Fruit fly (Drosophila melanogaster): ENCODE data around the gene Sirup.
A peak's percentile ranks its signal among the peaks of the same experiment; 100 is the strongest.

Gene Sirup

dm6 chr2L:7956310-7957067 is 42.2 kb upstream of the Sirup start:
- no peak for TF ChIP-seq N (GFP tag; optimal IDR thresholded peaks at IDR 0.05)
- no peak for TF ChIP-seq dsf (GFP tag; optimal IDR thresholded peaks at IDR 0.05; ENCODE audit: borderline replicate concordance)
- TF ChIP-seq Dfd (GFP tag; optimal IDR thresholded peaks at IDR 0.05) = no peak
- TF ChIP-seq Abd-B (GFP tag; optimal IDR thresholded peaks at IDR 0.05) = no peak
- no peak for TF ChIP-seq dmrt93B (GFP tag; optimal IDR thresholded peaks at IDR 0.05)
- TF ChIP-seq HLH106 (tag; optimal IDR thresholded peaks at IDR 0.05) = no peak
- TF ChIP-seq tai (GFP tag; optimal IDR thresholded peaks at IDR 0.05) = no peak
- TF ChIP-seq woc (GFP tag; optimal IDR thresholded peaks at IDR 0.05) = no peak
- TF ChIP-seq CG32264 (GFP tag; optimal IDR thresholded peaks at IDR 0.05) = no peak

DNA sequence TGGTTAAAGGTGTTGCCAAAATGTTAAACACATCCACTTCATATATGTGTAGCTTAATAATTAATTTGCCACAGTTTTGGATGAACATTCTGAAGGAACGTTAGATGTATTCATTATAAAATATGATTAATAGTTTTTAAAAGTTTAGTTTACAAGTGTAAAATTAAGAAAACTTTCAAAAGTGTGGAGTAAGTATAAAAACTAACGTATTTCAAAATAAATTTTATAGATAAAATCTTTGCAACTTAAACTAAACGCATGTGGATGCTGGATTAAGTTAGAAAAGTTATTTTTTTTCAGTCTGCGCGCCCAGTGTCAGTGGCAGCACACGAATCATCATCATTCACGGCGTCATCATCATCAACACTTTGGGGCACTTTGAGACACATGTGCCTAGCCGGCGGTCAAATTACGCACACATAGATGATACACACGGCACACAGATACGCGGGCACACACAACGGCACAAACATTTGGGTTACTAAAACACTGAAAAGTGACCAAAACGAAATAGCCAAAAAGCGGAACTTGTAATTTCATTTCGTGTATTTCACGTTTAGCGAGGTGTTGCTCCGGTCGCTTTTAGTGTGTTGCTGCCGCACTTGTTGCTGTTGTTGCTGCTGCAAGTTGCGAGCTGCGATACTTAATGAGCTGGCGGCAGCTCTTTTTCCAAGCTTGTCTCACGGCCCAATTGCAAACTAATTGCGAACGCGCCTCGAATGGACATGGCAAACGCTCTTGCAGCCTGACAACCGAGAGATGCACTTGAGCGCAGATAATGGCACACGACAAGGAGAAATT is 41.4 kb upstream of the Sirup start:
- TF ChIP-seq Vsx2 (GFP tag; optimal IDR thresholded peaks at IDR 0.05; ENCODE audit: partially characterized antibody) (no peak), GATAd (GFP tag; optimal IDR thresholded peaks at IDR 0.05) (no peak), sv (GFP tag; optimal IDR thresholded peaks at IDR 0.05) (peak; percentile 28), dmrt93B (GFP tag; optimal IDR thresholded peaks at IDR 0.05) (no peak), tai (GFP tag; optimal IDR thresholded peaks at IDR 0.05) (no peak), ey (GFP tag; optimal IDR thresholded peaks at IDR 0.05) (no peak), brk (GFP tag; optimal IDR thresholded peaks at IDR 0.05) (no peak)

- TF ChIP-seq CG32264 (GFP tag; optimal IDR thresholded peaks at IDR 0.05) = no peak
- peak; percentile 21 for TF ChIP-seq Hnf4 (GFP tag; optimal IDR thresholded peaks at IDR 0.05)
- TF ChIP-seq Hr83 (GFP tag; optimal IDR thresholded peaks at IDR 0.05; ENCODE audit: poor library complexity, severe bottlenecking) = peak; percentile 52
- no peak for TF ChIP-seq ey (GFP tag; optimal IDR thresholded peaks at IDR 0.05)
- peak; percentile 73 for TF ChIP-seq h (GFP tag; optimal IDR thresholded peaks at IDR 0.05)
- no peak for TF ChIP-seq N (GFP tag; optimal IDR thresholded peaks at IDR 0.05)
- peak; percentile 63 for TF ChIP-seq rgr (GFP tag; optimal IDR thresholded peaks at IDR 0.05)
- TF ChIP-seq Vsx2 (GFP tag; optimal IDR thresholded peaks at IDR 0.05; ENCODE audit: partially characterized antibody) = peak; percentile 6
- TF ChIP-seq Myc (optimal IDR thresholded peaks at IDR 0.05) = no peak
- TF ChIP-seq fru (GFP tag; optimal IDR thresholded peaks at IDR 0.05) = no peak
- peak in 1 of 2 experiments; percentile 25 for TF ChIP-seq foxo (GFP tag; optimal IDR thresholded peaks at IDR 0.05)
- no peak for TF ChIP-seq pan (optimal IDR thresholded peaks at IDR 0.05)
- no peak for TF ChIP-seq dsf (GFP tag; optimal IDR thresholded peaks at IDR 0.05; ENCODE audit: borderline replicate concordance)
- TF ChIP-seq CrebA (GFP tag; optimal IDR thresholded peaks at IDR 0.05; ENCODE audit: borderline replicate concordance) = peak; percentile 72
- TF ChIP-seq brk (GFP tag; optimal IDR thresholded peaks at IDR 0.05) = peak; percentile 50
- TF ChIP-seq OdsH (GFP tag; optimal IDR thresholded peaks at IDR 0.05) = peak; percentile 53
- TF ChIP-seq woc (GFP tag; optimal IDR thresholded peaks at IDR 0.05) = no peak
- TF ChIP-seq dl (GFP tag; optimal IDR thresholded peaks at IDR 0.05; ENCODE audit: insufficient read depth in 1 of 2, partially characterized antibody in 2 of 2) = no peak
- no peak for TF ChIP-seq Rel (GFP tag; optimal IDR thresholded peaks at IDR 0.05)
- TF ChIP-seq Rel (tag; optimal IDR thresholded peaks at IDR 0.05) = peak; percentile 50
- TF ChIP-seq Sp1 (GFP tag; optimal IDR thresholded peaks at IDR 0.05) = peak; percentile 16
- TF ChIP-seq sage (GFP tag; optimal IDR thresholded peaks at IDR 0.05) = peak; percentile 8
- no peak for TF ChIP-seq br (GFP tag; optimal IDR thresholded peaks at IDR 0.05)
- TF ChIP-seq tai (GFP tag; optimal IDR thresholded peaks at IDR 0.05) = no peak
- peak; percentile 13 for TF ChIP-seq HLH106 (tag; optimal IDR thresholded peaks at IDR 0.05)
- no peak for TF ChIP-seq CG9705 (GFP tag; optimal IDR thresholded peaks at IDR 0.05)
- peak; percentile 58 for TF ChIP-seq psq (GFP tag; optimal IDR thresholded peaks at IDR 0.05)
- TF ChIP-seq Dfd (GFP tag; optimal IDR thresholded peaks at IDR 0.05) = no peak
- no peak for TF ChIP-seq jim (GFP tag; optimal IDR thresholded peaks at IDR 0.05)
- no peak for TF ChIP-seq Dif (GFP tag; optimal IDR thresholded peaks at IDR 0.05; ENCODE audit: partially characterized antibody)
- TF ChIP-seq usp (GFP tag; optimal IDR thresholded peaks at IDR 0.05) = no peak
- TF ChIP-seq GATAd (GFP tag; optimal IDR thresholded peaks at IDR 0.05) = no peak
Observed at dm6 chr2L:7960581-7961530, 37.8 kb upstream of the Sirup start.

All from whole organism, wandering third instar larva.